Worm (Caenorhabditis elegans): ENCODE measurements around the gene nlt-1.
A peak's percentile ranks its signal among the peaks of the same experiment; 100 is the strongest.

nlt-1 gene

ce11 chrII:9988620-9989019 is 12.3 kb downstream of the nlt-1 start (continued):
- TF ChIP-seq F10E7.11 (tag; optimal IDR thresholded peaks at IDR 0.05) (no peak), akir-1 (GFP tag; optimal IDR thresholded peaks at IDR 0.05) (no peak)

ce11 chrII:9986635-9987575 is 14.0 kb downstream of the nlt-1 start:
- TF ChIP-seq madf-3 (GFP tag; IDR thresholded peaks at IDR 0.05) (0 out of 2 replicates have a peak, but pooled peaks have one; percentile 30), ceh-91 (GFP tag; IDR thresholded peaks at IDR 0.05) (no peak), tbp1 (GFP tag; optimal IDR thresholded peaks at IDR 0.05) (no peak), madf-6 (GFP tag; IDR thresholded peaks at IDR 0.05) (no peak)

ce11 chrII:9984866-9985336 is 16.0 kb downstream of the nlt-1 start:
- no peak for TF ChIP-seq lag-1 (GFP tag; IDR thresholded peaks at IDR 0.05)
- peak; percentile 12 for TF ChIP-seq ceh-27 (GFP tag; optimal IDR thresholded peaks at IDR 0.05)
- TF ChIP-seq madf-10 (tag; optimal IDR thresholded peaks at IDR 0.05), result no peak

- TF ChIP-seq tbx-9 (tag; optimal IDR thresholded peaks at IDR 0.05; ENCODE audit: borderline replicate concordance) (no peak), hsf-1 (GFP tag; IDR thresholded peaks at IDR 0.05) (no peak), xnd-1 (tag; optimal IDR thresholded peaks at IDR 0.05) (no peak), C06A6.2 (GFP tag; conservative IDR thresholded peaks at IDR 0.05) (no peak), F57C9.4 (tag; optimal IDR thresholded peaks at IDR 0.05) (no peak), aptf-2 (GFP tag; conservative IDR thresholded peaks at IDR 0.05) (no peak), madf-6 (GFP tag; IDR thresholded peaks at IDR 0.05) (no peak), attf-3 (GFP tag; conservative IDR thresholded peaks at IDR 0.05) (no peak), ztf-28 (GFP tag; IDR thresholded peaks at IDR 0.05) (no peak), F22D6.2 (tag; optimal IDR thresholded peaks at IDR 0.05) (no peak), Y56A3A.18 (GFP tag; IDR thresholded peaks at IDR 0.05) (no peak), gei-17 (GFP tag; optimal IDR thresholded peaks at IDR 0.05) (no peak), hmg-1.2 (GFP tag; IDR thresholded peaks at IDR 0.05) (no peak), C17E4.6 (GFP tag; IDR thresholded peaks at IDR 0.05) (no peak), sdz-38 (tag; optimal IDR thresholded peaks at IDR 0.05) (no peak), bed-2 (GFP tag; IDR thresholded peaks at IDR 0.05) (no peak), fkh-3 (tag; optimal IDR thresholded peaks at IDR 0.05) (no peak)
These were observed 18.5 kb downstream of the nlt-1 start for ce11 chrII:9982437-9982836.

- TF ChIP-seq K11D2.4 (GFP tag; IDR thresholded peaks at IDR 0.05) (no peak), F39B2.1 (GFP tag; IDR thresholded peaks at IDR 0.05) (no peak), ceh-91 (GFP tag; IDR thresholded peaks at IDR 0.05) (no peak), madf-3 (GFP tag; IDR thresholded peaks at IDR 0.05) (0 out of 2 replicates have a peak, but pooled peaks have one; percentile 10), cebp-2 (GFP tag; IDR thresholded peaks at IDR 0.05) (no peak)
These were observed 19.2 kb downstream of the nlt-1 start, which contains the start of gene sdz-38 for ce11 chrII:9981760-9982159. Gene sdz-38 (minus strand): TSS chrII:9981860.

- TF ChIP-seq madf-6 (GFP tag; IDR thresholded peaks at IDR 0.05) (peak; percentile 70), efl-1 (GFP tag; optimal IDR thresholded peaks at IDR 0.05) (peak; percentile 80), zim-3 (tag; optimal IDR thresholded peaks at IDR 0.05) (no peak), pha-4 (tag; optimal IDR thresholded peaks at IDR 0.05) (no peak), lir-1 (GFP tag; conservative IDR thresholded peaks at IDR 0.05) (no peak), snpc-1.3 (tag; optimal IDR thresholded peaks at IDR 0.05; ENCODE audit: insufficient read depth) (no peak), F52B5.7 (tag; optimal IDR thresholded peaks at IDR 0.05) (no peak), ceh-79 (tag; optimal IDR thresholded peaks at IDR 0.05) (no peak)
These were observed 20.8 kb downstream of the nlt-1 start, which contains the start of gene ZK892.6 for ce11 chrII:9980077-9980631. Gene ZK892.6 (minus strand): TSS chrII:9980127.
